Worm (Caenorhabditis elegans) whole organism, young adult: ENCODE results near the gene clc-1.

ENCODE experiments used
- B0019.2 ChIP-seq: fragments of 200-800 bp; sonication (Bioruptor generic); conservative IDR thresholded peaks from 2 replicates; pipeline ENCODE4 v1.3.6; 2022; ENCODE audit warnings: missing genetic modification reagents, missing genetic modification characterization, missing compliant biosample characterization
- B0035.1 ChIP-seq: sonication (generic microtip); optimal IDR thresholded peaks from 2 replicates; lab custom pipeline; 2016; ENCODE audit warnings: missing genetic modification characterization, mild to moderate bottlenecking, missing compliant biosample characterization, missing genotype, missing genetic modification reagents
- F10E7.11 ChIP-seq: sonication (generic microtip); optimal IDR thresholded peaks from 2 replicates; lab custom pipeline; 2017; ENCODE audit warnings: mild to moderate bottlenecking, missing genetic modification characterization, moderate library complexity, missing compliant biosample characterization
- F37B4.10 ChIP-seq: fragments of 200-800 bp; sonication (Bioruptor generic); IDR thresholded peaks from 2 replicates; pipeline ENCODE4 v1.3.6; 2022; ENCODE audit warnings: missing genetic modification characterization, missing compliant biosample characterization
- F55B11.4 ChIP-seq: sonication (generic microtip); optimal IDR thresholded peaks from 2 replicates; lab custom pipeline; 2016; ENCODE audit warnings: missing compliant biosample characterization, missing genetic modification characterization, borderline replicate concordance; ENCODE audit not compliant: insufficient read depth
- F57C9.4 ChIP-seq: sonication (generic microtip); optimal IDR thresholded peaks from 2 replicates; lab custom pipeline; 2017; ENCODE audit warnings: mild to moderate bottlenecking, missing genetic modification characterization, missing compliant biosample characterization
- K12H6.12 ChIP-seq: fragments of 200-800 bp; sonication (Bioruptor generic); optimal IDR thresholded peaks from 2 replicates; lab custom pipeline; 2018; ENCODE audit warnings: mild to moderate bottlenecking, missing genetic modification characterization, missing compliant biosample characterization
- T26A5.8 ChIP-seq: sonication (generic microtip); optimal IDR thresholded peaks from 2 replicates; lab custom pipeline; 2016; ENCODE audit warnings: missing genetic modification characterization, missing compliant biosample characterization
- Y56A3A.18 ChIP-seq: fragments of 200-800 bp; sonication (Bioruptor generic); IDR thresholded peaks from 2 replicates; pipeline ENCODE4 v1.3.6; 2022; ENCODE audit warnings: missing genetic modification reagents, missing genetic modification characterization, missing compliant biosample characterization
- Y95B8A.8 ChIP-seq: fragments of 200-800 bp; sonication (Bioruptor generic); IDR thresholded peaks from 2 replicates; pipeline ENCODE4 v1.3.6; 2022; ENCODE audit warnings: missing genetic modification reagents, missing genetic modification characterization, missing compliant biosample characterization
- aptf-3 ChIP-seq: fragments of 200-800 bp; sonication (Bioruptor generic); IDR thresholded peaks from 2 replicates; pipeline ENCODE4 v1.3.6; 2022; ENCODE audit warnings: missing genetic modification characterization, missing compliant biosample characterization
- atf-7 ChIP-seq: sonication (generic microtip); optimal IDR thresholded peaks from 2 replicates; lab custom pipeline; 2017; ENCODE audit warnings: mild to moderate bottlenecking, missing genetic modification characterization, missing compliant biosample characterization
- athp-1 ChIP-seq: sonication (generic microtip); optimal IDR thresholded peaks from 2 replicates; lab custom pipeline; 2017; ENCODE audit warnings: mild to moderate bottlenecking, missing genetic modification characterization, missing compliant biosample characterization
- attf-5 ChIP-seq: fragments of 200-800 bp; sonication (Bioruptor generic); optimal IDR thresholded peaks from 2 replicates; lab custom pipeline; 2018; ENCODE audit warnings: mild to moderate bottlenecking, missing genetic modification characterization, missing compliant biosample characterization
- bed-2 ChIP-seq: fragments of 200-800 bp; sonication (Bioruptor generic); IDR thresholded peaks from 2 replicates; pipeline ENCODE4 v1.3.6; 2022; ENCODE audit warnings: missing genetic modification reagents, missing genetic modification characterization, missing compliant biosample characterization
- cebp-1 ChIP-seq, 2 experiments: fragments of 200-800 bp in 1 of 2; sonication (Bioruptor generic) in 1 of 2; sonication (generic microtip) in 1 of 2; IDR thresholded peaks in 1 of 2; optimal IDR thresholded peaks in 1 of 2; 2 replicates each; pipeline versions ENCODE4 v1.3.6 to Lab custom; 2017 to 2022; ENCODE audit warnings: missing compliant biosample characterization in 2 of 2, missing genetic modification characterization in 2 of 2, mild to moderate bottlenecking in 1 of 2, missing genetic modification reagents in 1 of 2, moderate library complexity in 1 of 2
- ceh-100 ChIP-seq: fragments of 200-800 bp; sonication (Bioruptor generic); IDR thresholded peaks from 2 replicates; pipeline ENCODE4 v1.3.6; 2022; ENCODE audit warnings: missing genetic modification reagents, missing genetic modification characterization, missing compliant biosample characterization
- ceh-27 ChIP-seq: fragments of 200-800 bp; sonication (Bioruptor generic); optimal IDR thresholded peaks from 2 replicates; lab custom pipeline; 2018; ENCODE audit warnings: mild to moderate bottlenecking, missing genetic modification characterization, moderate library complexity, missing compliant biosample characterization
- dpff-1 ChIP-seq: sonication (generic microtip); optimal IDR thresholded peaks from 2 replicates; lab custom pipeline; 2017; ENCODE audit warnings: mild to moderate bottlenecking, missing genetic modification characterization, missing compliant biosample characterization
- ekl-4 ChIP-seq: fragments of 200-800 bp; sonication (Bioruptor generic); IDR thresholded peaks from 2 replicates; pipeline ENCODE4 v1.3.6; 2022; ENCODE audit warnings: missing genetic modification reagents, missing genetic modification characterization, missing compliant biosample characterization
- gei-17 ChIP-seq: fragments of 200-800 bp; sonication (Bioruptor generic); optimal IDR thresholded peaks from 2 replicates; lab custom pipeline; 2018; ENCODE audit warnings: mild to moderate bottlenecking, missing genetic modification characterization, missing compliant biosample characterization
- hsf-1 ChIP-seq: fragments of 200-800 bp; sonication (Bioruptor generic); IDR thresholded peaks from 2 replicates; pipeline ENCODE4 v1.3.6; 2022; ENCODE audit warnings: missing genetic modification reagents, missing genetic modification characterization, missing compliant biosample characterization
- let-526 ChIP-seq: fragments of 200-800 bp; sonication (Bioruptor generic); IDR thresholded peaks from 2 replicates; pipeline ENCODE4 v1.3.6; 2022; ENCODE audit warnings: missing genetic modification reagents, missing genetic modification characterization, missing compliant biosample characterization
- lin-26 ChIP-seq: fragments of 200-800 bp; sonication (Bioruptor generic); IDR thresholded peaks from 2 replicates; pipeline ENCODE4 v1.3.6; 2022; ENCODE audit warnings: missing genetic modification reagents, missing genetic modification characterization, missing compliant biosample characterization
- lsl-1 ChIP-seq: fragments of 200-800 bp; sonication (Bioruptor generic); optimal IDR thresholded peaks from 2 replicates; lab custom pipeline; 2018; ENCODE audit warnings: mild to moderate bottlenecking, missing genetic modification characterization, moderate library complexity, missing compliant biosample characterization
- madf-10 ChIP-seq: sonication (generic microtip); optimal IDR thresholded peaks from 2 replicates; lab custom pipeline; 2016; ENCODE audit warnings: mild to moderate bottlenecking, missing genetic modification characterization, missing compliant biosample characterization
- madf-3 ChIP-seq: fragments of 200-800 bp; sonication (Bioruptor generic); IDR thresholded peaks from 2 replicates; pipeline ENCODE4 v1.3.6; 2022; ENCODE audit warnings: missing genetic modification reagents, missing genetic modification characterization, missing compliant biosample characterization
- mel-28 ChIP-seq: sonication (generic microtip); optimal IDR thresholded peaks from 2 replicates; lab custom pipeline; 2016; ENCODE audit warnings: borderline replicate concordance, mild to moderate bottlenecking, missing genetic modification characterization, missing compliant biosample characterization
- mxl-1 ChIP-seq: sonication (generic microtip); optimal IDR thresholded peaks from 2 replicates; lab custom pipeline; 2016; ENCODE audit warnings: missing genetic modification characterization, missing compliant biosample characterization
- nfya-2 ChIP-seq: fragments of 200-800 bp; sonication (Bioruptor generic); IDR thresholded peaks from 2 replicates; pipeline ENCODE4 v1.3.6; 2022; ENCODE audit warnings: missing genetic modification reagents, missing genetic modification characterization, missing compliant biosample characterization
- nhr-27 ChIP-seq: fragments of 200-800 bp; sonication (Bioruptor generic); optimal IDR thresholded peaks from 2 replicates; lab custom pipeline; 2018; ENCODE audit warnings: mild to moderate bottlenecking, missing genetic modification characterization, moderate library complexity, missing compliant biosample characterization
- pha-4 ChIP-seq: fragments of 150-350 bp; sonication (generic microtip); optimal IDR thresholded peaks from 2 replicates; lab custom pipeline; 2014; ENCODE audit warnings: missing biosample characterization, missing genetic modification reagents, missing genetic modification characterization
- snpc-3.4 ChIP-seq: sonication (generic microtip); optimal IDR thresholded peaks from 2 replicates; lab custom pipeline; 2017; ENCODE audit warnings: missing genetic modification characterization, mild to moderate bottlenecking, missing compliant biosample characterization, antibody characterized with exemption, moderate library complexity, missing genotype, missing genetic modification reagents
- somi-1 ChIP-seq: fragments of 200-800 bp; sonication (Bioruptor generic); optimal IDR thresholded peaks from 2 replicates; lab custom pipeline; 2018; ENCODE audit warnings: mild to moderate bottlenecking, missing genetic modification characterization, missing compliant biosample characterization
- sptf-2 ChIP-seq: fragments of 200-800 bp; sonication (Bioruptor generic); optimal IDR thresholded peaks from 2 replicates; lab custom pipeline; 2018; ENCODE audit warnings: mild to moderate bottlenecking, missing genetic modification characterization, missing compliant biosample characterization
- tbx-9 ChIP-seq: sonication (generic microtip); optimal IDR thresholded peaks from 2 replicates; lab custom pipeline; 2016; ENCODE audit warnings: borderline replicate concordance, missing genetic modification characterization, inconsistent platforms, missing compliant biosample characterization
- unc-130 ChIP-seq: sonication (generic microtip); optimal IDR thresholded peaks from 2 replicates; lab custom pipeline; 2016; ENCODE audit warnings: missing genetic modification reagents, missing genetic modification characterization, missing compliant biosample characterization
- ztf-18 ChIP-seq: sonication (generic microtip); optimal IDR thresholded peaks from 2 replicates; lab custom pipeline; 2016; ENCODE audit warnings: missing genotype, mild to moderate bottlenecking, missing genetic modification characterization, missing compliant biosample characterization
- ztf-3 ChIP-seq: fragments of 200-800 bp; sonication (Bioruptor generic); optimal IDR thresholded peaks from 2 replicates; lab custom pipeline; 2018; ENCODE audit warnings: mild to moderate bottlenecking, missing genetic modification characterization, missing compliant biosample characterization
- ztf-6 ChIP-seq: fragments of 200-800 bp; sonication (Bioruptor generic); IDR thresholded peaks from 2 replicates; pipeline ENCODE4 v1.3.6; 2022; ENCODE audit warnings: missing genetic modification reagents, missing genetic modification characterization, missing compliant biosample characterization

Gene clc-1

ce11 chrX:11057028-11057427 lies 9.8 kb downstream of the clc-1 start, which contains the start of gene lpr-3:
lpr-3 (plus strand) TSS chrX:11057401.
- TF ChIP-seq lsl-1 (no peak), nhr-27 (no peak), somi-1 (GFP tag; lab: Kevin White, UChicago) (no peak), ceh-100 (GFP tag; lab: Robert Waterston, UW) (no peak), nfya-2 (GFP tag; lab: Robert Waterston, UW) (no peak), K12H6.12 (tag; lab: Kevin White, UChicago) (no peak), atf-7 (tag; lab: Kevin White, UChicago) (no peak), lin-26 (GFP tag; lab: Robert Waterston, UW) (no peak), madf-10 (tag; lab: Kevin White, UChicago) (no peak), athp-1 (tag; lab: Kevin White, UChicago) (no peak), snpc-3.4 (tag; lab: Kevin White, UChicago) (no peak), cebp-1 (GFP tag; IDR thresholded peaks at IDR 0.05; lab: Robert Waterston, UW) (no peak), cebp-1 (tag; optimal IDR thresholded peaks at IDR 0.05; lab: Kevin White, UChicago) (no peak), hsf-1 (GFP tag; lab: Robert Waterston, UW) (no peak), bed-2 (no peak), T26A5.8 (no peak)

- TF ChIP-seq F57C9.4 (no peak), pha-4 (tag; lab: Kevin White, UChicago) (no peak), cebp-1 (GFP tag; IDR thresholded peaks at IDR 0.05; lab: Robert Waterston, UW) (no peak), cebp-1 (tag; optimal IDR thresholded peaks at IDR 0.05; lab: Kevin White, UChicago) (no peak), tbx-9 (tag; lab: Kevin White, UChicago) (no peak), madf-3 (GFP tag; lab: Robert Waterston, UW) (no peak), mxl-1 (tag; lab: Kevin White, UChicago) (no peak), B0019.2 (GFP tag; lab: Robert Waterston, UW) (no peak), F55B11.4 (tag; lab: Kevin White, UChicago) (no peak), F37B4.10 (GFP tag; lab: Robert Waterston, UW) (no peak), ztf-3 (GFP tag; lab: Kevin White, UChicago) (no peak), let-526 (no peak), mel-28 (tag; lab: Kevin White, UChicago) (no peak)
- TF ChIP-seq, all 124 proteins: peak for 0
Observed at ce11 chrX:11059744-11060143, 12.5 kb downstream of the clc-1 start, which contains the start of gene lpr-6. lpr-6 (plus strand) TSS chrX:11059994.

- TF ChIP-seq ztf-18 (tag; lab: Kevin White, UChicago) (no peak), dpff-1 (tag; lab: Kevin White, UChicago) (no peak), aptf-3 (GFP tag; lab: Robert Waterston, UW) (no peak)
Observed at ce11 chrX:11060940-11061339, 13.7 kb downstream of the clc-1 start.

ce11 chrX:11061904-11062303 lies 14.7 kb downstream of the clc-1 start, which contains the start of gene lpr-5:
lpr-5 (plus strand) TSS chrX:11062123.
- no peak for TF ChIP-seq F37B4.10 (GFP tag; lab: Robert Waterston, UW)
- TF ChIP-seq hsf-1 (GFP tag; lab: Robert Waterston, UW), result no peak
- TF ChIP-seq ztf-6 (GFP tag; lab: Robert Waterston, UW), result no peak
- no peak for TF ChIP-seq unc-130 (GFP tag; lab: Kevin White, UChicago)

ce11 chrX:11064799-11065198 lies 17.6 kb downstream of the clc-1 start, which contains the start of gene lpr-4:
lpr-4 (plus strand) TSS chrX:11065126.
- TF ChIP-seq K12H6.12 (tag; lab: Kevin White, UChicago) (no peak), ztf-6 (GFP tag; lab: Robert Waterston, UW) (no peak), B0035.1 (tag; lab: Kevin White, UChicago) (no peak), ekl-4 (GFP tag; lab: Robert Waterston, UW) (no peak), sptf-2 (no peak), ceh-27 (GFP tag; lab: Kevin White, UChicago) (no peak), Y95B8A.8 (GFP tag; lab: Robert Waterston, UW) (no peak), lin-26 (GFP tag; lab: Robert Waterston, UW) (no peak), Y56A3A.18 (GFP tag; lab: Robert Waterston, UW) (no peak), F10E7.11 (no peak), attf-5 (GFP tag; lab: Kevin White, UChicago) (no peak), gei-17 (GFP tag; lab: Kevin White, UChicago) (no peak), B0019.2 (GFP tag; lab: Robert Waterston, UW) (no peak)
